Worm (Caenorhabditis elegans) whole organism, L2 larva: ENCODE results near the gene W02B12.13.

Experiments
- R02D3.7 ChIP-seq: fragments of 150-350 bp; optimal IDR thresholded peaks from 2 replicates; lab custom pipeline; 2014; ENCODE audit warnings: missing biosample characterization, missing genetic modification characterization
- alr-1 ChIP-seq: fragments of 150-350 bp; optimal IDR thresholded peaks from 2 replicates; lab custom pipeline; 2014; ENCODE audit warnings: missing biosample characterization, missing genetic modification characterization
- egl-27 ChIP-seq: sonication (generic microtip); optimal IDR thresholded peaks from 3 replicates; lab custom pipeline; 2017; ENCODE audit warnings: missing biosample characterization, missing genetic modification reagents, missing genetic modification characterization
- elt-3 ChIP-seq: sonication (generic microtip); optimal IDR thresholded peaks from 2 replicates; lab custom pipeline; 2017; ENCODE audit warnings: missing biosample characterization, missing genetic modification characterization
- lsy-2 ChIP-seq, 2 experiments: fragments of 150-350 bp in 1 of 2; sonication (generic microtip) in 1 of 2; optimal IDR thresholded peaks; 2 replicates each; lab custom pipeline; 2014 to 2017; ENCODE audit warnings: missing biosample characterization in 2 of 2, missing genetic modification characterization in 2 of 2
- nhr-23 ChIP-seq: fragments of 150-350 bp; optimal IDR thresholded peaks from 2 replicates; lab custom pipeline; 2014; ENCODE audit warnings: missing biosample characterization, missing genetic modification reagents, missing genetic modification characterization
- nhr-237 ChIP-seq: fragments of 150-350 bp; optimal IDR thresholded peaks from 2 replicates; lab custom pipeline; 2014; ENCODE audit warnings: missing biosample characterization, missing genetic modification characterization
- nhr-77 ChIP-seq: fragments of 150-350 bp; optimal IDR thresholded peaks from 2 replicates; lab custom pipeline; 2014; ENCODE audit warnings: missing biosample characterization, missing genetic modification characterization
- skn-1 ChIP-seq: sonication (generic microtip); optimal IDR thresholded peaks from 2 replicates; lab custom pipeline; 2017; ENCODE audit warnings: missing biosample characterization, missing genetic modification characterization
- snpc-4 ChIP-seq: fragments of 150-350 bp; optimal IDR thresholded peaks from 2 replicates; lab custom pipeline; 2014; ENCODE audit warnings: missing biosample characterization, missing genetic modification characterization
- unc-39 ChIP-seq: fragments of 150-350 bp; optimal IDR thresholded peaks from 2 replicates; lab custom pipeline; 2014; ENCODE audit warnings: missing biosample characterization, missing genetic modification characterization
- zag-1 ChIP-seq: fragments of 150-350 bp; optimal IDR thresholded peaks from 2 replicates; lab custom pipeline; 2014; ENCODE audit warnings: missing biosample characterization, missing genetic modification characterization
- ztf-11 ChIP-seq: sonication (generic microtip); optimal IDR thresholded peaks from 2 replicates; lab custom pipeline; 2017; ENCODE audit warnings: missing biosample characterization, missing genetic modification characterization
- ztf-4 ChIP-seq: fragments of 150-350 bp; optimal IDR thresholded peaks from 2 replicates; lab custom pipeline; 2014; ENCODE audit warnings: missing biosample characterization, missing genetic modification characterization

DNA sequence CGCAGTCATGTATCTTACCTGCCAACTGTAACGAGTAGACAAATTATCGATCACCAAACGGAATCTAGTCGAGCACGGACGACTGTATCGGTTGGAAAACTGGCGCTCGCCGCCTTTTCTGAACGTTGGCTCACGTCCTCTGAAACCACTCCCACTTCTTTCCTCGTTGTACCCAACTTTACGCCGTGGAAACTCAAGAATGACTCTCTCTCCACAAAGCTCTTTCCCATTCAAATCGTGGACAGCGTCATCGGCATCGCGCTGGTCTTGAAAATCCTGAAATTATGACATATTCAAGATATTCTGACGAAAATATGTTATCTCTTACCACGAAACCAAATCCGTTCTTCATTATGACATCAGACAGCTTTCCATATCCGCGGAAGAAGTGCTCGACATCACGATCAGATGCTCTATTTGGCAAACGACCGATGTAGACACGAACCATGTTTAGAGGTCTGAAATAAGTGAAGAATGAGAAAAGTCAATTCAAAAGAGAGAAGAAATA is 7.5 kb downstream of the W02B12.13 start, which contains the start of gene rsp-2:
- TF ChIP-seq ztf-4 (tag; lab: Kevin White, UChicago) (no peak), ztf-11 (tag; lab: Kevin White, UChicago) (no peak), zag-1 (tag; lab: Kevin White, UChicago) (no peak), snpc-4 (tag; lab: Kevin White, UChicago) (no peak), R02D3.7 (tag; lab: Kevin White, UChicago) (no peak), alr-1 (no peak), elt-3 (tag; lab: Kevin White, UChicago) (no peak), nhr-237 (tag; lab: Kevin White, UChicago) (no peak), unc-39 (tag; lab: Kevin White, UChicago) (no peak), lsy-2 (tag; optimal IDR thresholded peaks at IDR 0.05; lab: Kevin White, UChicago) (no peak), nhr-23 (tag; lab: Kevin White, UChicago) (no peak), skn-1 (no peak), egl-27 (tag; lab: Kevin White, UChicago) (no peak), nhr-77 (tag; lab: Kevin White, UChicago) (no peak)
